Worm (Caenorhabditis elegans): ENCODE data around the gene jtr-1.

- TF ChIP-seq nhr-28 (tag; optimal IDR thresholded peaks at IDR 0.05), result no peak
- no peak for TF ChIP-seq unc-62 (GFP tag; optimal IDR thresholded peaks at IDR 0.05)
- TF ChIP-seq blmp-1 (tag; optimal IDR thresholded peaks at IDR 0.05), result no peak
- no peak for TF ChIP-seq nhr-2 (tag; optimal IDR thresholded peaks at IDR 0.05)
Observed at ce11 chrIV:1427283-1427682, 6.6 kb downstream of the jtr-1 start, which contains the start of gene clec-171.

All from whole organism, mixed stage, embryonic.